Worm (Caenorhabditis elegans): ENCODE measurements around the gene idpp-4.

Gene idpp-4

ce11 chrII:10329754-10330153, 8.5 kb downstream of the idpp-4 start:
- TF ChIP-seq nhr-12 (tag; optimal IDR thresholded peaks at IDR 0.05), result no peak
- no peak for TF ChIP-seq aly-2 (tag; optimal IDR thresholded peaks at IDR 0.05)
- TF ChIP-seq ceh-82 (tag; optimal IDR thresholded peaks at IDR 0.05), result no peak
- TF ChIP-seq ama-1 (optimal IDR thresholded peaks at IDR 0.05), result no peak
- no peak for TF ChIP-seq nhr-237 (tag; optimal IDR thresholded peaks at IDR 0.05)
- TF ChIP-seq Y55F3AM.14 (GFP tag; optimal IDR thresholded peaks at IDR 0.05), result no peak
- no peak for TF ChIP-seq unc-62 (GFP tag; optimal IDR thresholded peaks at IDR 0.05)
- no peak for TF ChIP-seq sem-4 (tag; optimal IDR thresholded peaks at IDR 0.05)
- TF ChIP-seq ztf-4 (tag; optimal IDR thresholded peaks at IDR 0.05), result no peak
- no peak for TF ChIP-seq sma-9 (GFP tag; optimal IDR thresholded peaks at IDR 0.05)
- no peak for TF ChIP-seq sma-9 (tag; optimal IDR thresholded peaks at IDR 0.05)
- TF ChIP-seq lin-39 (tag; optimal IDR thresholded peaks at IDR 0.05), result no peak
- TF ChIP-seq ztf-1 (GFP tag; conservative IDR thresholded peaks at IDR 0.05), result no peak
- no peak for TF ChIP-seq nhr-77 (tag; optimal IDR thresholded peaks at IDR 0.05)
- no peak for TF ChIP-seq lsy-2 (tag; optimal IDR thresholded peaks at IDR 0.05)
- TF ChIP-seq crh-2 (tag; optimal IDR thresholded peaks at IDR 0.05), result no peak
- no peak for TF ChIP-seq nhr-10 (tag; optimal IDR thresholded peaks at IDR 0.05)
- TF ChIP-seq elt-1 (tag; optimal IDR thresholded peaks at IDR 0.05), result no peak
- TF ChIP-seq nhr-6 (tag; optimal IDR thresholded peaks at IDR 0.05), result no peak

- TF ChIP-seq sma-3 (GFP tag; optimal IDR thresholded peaks at IDR 0.05) (no peak), C34F6.9 (tag; optimal IDR thresholded peaks at IDR 0.05) (no peak)
Measured at ce11 chrII:10345012-10345411, 23.8 kb downstream of the idpp-4 start, which contains the start of gene pro-2. pro-2 (minus strand) TSS chrII:10345112.

ce11 chrII:10346075-10346474, 24.8 kb downstream of the idpp-4 start, which contains the start of gene C07E3.10:
C07E3.10 (plus strand) TSS chrII:10346375.
- no peak for TF ChIP-seq nhr-10 (tag; optimal IDR thresholded peaks at IDR 0.05)
- TF ChIP-seq nhr-6 (tag; optimal IDR thresholded peaks at IDR 0.05), result no peak
- no peak for TF ChIP-seq alr-1 (tag; optimal IDR thresholded peaks at IDR 0.05)
- no peak for TF ChIP-seq mab-5 (tag; optimal IDR thresholded peaks at IDR 0.05)
- TF ChIP-seq gmeb-1 (tag; optimal IDR thresholded peaks at IDR 0.05), result no peak
- TF ChIP-seq crh-2 (tag; optimal IDR thresholded peaks at IDR 0.05), result no peak

- TF ChIP-seq mab-5 (tag; optimal IDR thresholded peaks at IDR 0.05), result peak; percentile 24
- TF ChIP-seq snpc-4 (tag; optimal IDR thresholded peaks at IDR 0.05), result no peak
- no peak for TF ChIP-seq ztf-11 (tag; optimal IDR thresholded peaks at IDR 0.05)
Measured at ce11 chrII:10349915-10350314, 28.7 kb downstream of the idpp-4 start, which contains the start of gene stip-1. stip-1 (minus strand) TSS chrII:10350012.

ce11 chrII:10350487-10350886, 29.2 kb downstream of the idpp-4 start, which contains the start of gene C07E3.9:
C07E3.9 (plus strand) TSS chrII:10350756.
- peak; percentile 91 for TF ChIP-seq gmeb-1 (tag; optimal IDR thresholded peaks at IDR 0.05)
- TF ChIP-seq C34F6.9 (tag; optimal IDR thresholded peaks at IDR 0.05), result peak; percentile 56
- TF ChIP-seq alr-1 (tag; optimal IDR thresholded peaks at IDR 0.05), result no peak
- peak; percentile 50 for TF ChIP-seq nhr-129 (tag; optimal IDR thresholded peaks at IDR 0.05)
- peak; percentile 9 for TF ChIP-seq skn-1 (tag; optimal IDR thresholded peaks at IDR 0.05)
- TF ChIP-seq unc-55 (GFP tag; optimal IDR thresholded peaks at IDR 0.05), result peak; percentile 74
- TF ChIP-seq R02D3.7 (tag; optimal IDR thresholded peaks at IDR 0.05), result peak; percentile 8
- no peak for TF ChIP-seq peb-1 (tag; optimal IDR thresholded peaks at IDR 0.05)
- peak; percentile 4 to 72 for TF ChIP-seq lsy-2 (tag; optimal IDR thresholded peaks at IDR 0.05)

ce11 chrII:10351963-10352362, 30.7 kb downstream of the idpp-4 start, which contains the start of gene C07E3.8:
C07E3.8 (plus strand) TSS chrII:10352263.
- TF ChIP-seq gmeb-1 (tag; optimal IDR thresholded peaks at IDR 0.05), result no peak
- TF ChIP-seq nhr-11 (tag; optimal IDR thresholded peaks at IDR 0.05), result no peak
- TF ChIP-seq sem-4 (tag; optimal IDR thresholded peaks at IDR 0.05), result no peak
- TF ChIP-seq zag-1 (tag; optimal IDR thresholded peaks at IDR 0.05), result no peak
- TF ChIP-seq ceh-82 (tag; optimal IDR thresholded peaks at IDR 0.05), result no peak
